Fruit fly (Drosophila melanogaster): ENCODE results near the gene Rack1.

- TF ChIP-seq CTCF (optimal IDR thresholded peaks at IDR 0.05) (no peak), CG8478 (optimal IDR thresholded peaks at IDR 0.05) (no peak)
Measured at dm6 chr2L:7870212-7870611, 43.1 kb upstream of the Rack1 start.

Data from S2 (cell line).